Worm (Caenorhabditis elegans) whole organism, mixed stage, embryonic: ENCODE measurements around the gene bmy-1.
A peak's percentile ranks its signal among the peaks of the same experiment; 100 is the strongest.

ENCODE experiments used
- M03D4.4 ChIP-seq: sonication (generic microtip); optimal IDR thresholded peaks from 2 replicates; lab custom pipeline; 2017; ENCODE audit warnings: mild to moderate bottlenecking, missing genetic modification characterization, missing compliant biosample characterization
- bed-3 ChIP-seq: fragments of 200-800 bp; sonication (Bioruptor generic); optimal IDR thresholded peaks from 3 replicates; lab custom pipeline; 2018; ENCODE audit warnings: mild to moderate bottlenecking, missing genetic modification characterization, moderate library complexity, missing compliant biosample characterization
- blmp-1 ChIP-seq: fragments of 150-350 bp; optimal IDR thresholded peaks from 2 replicates; lab custom pipeline; 2014; ENCODE audit warnings: missing biosample characterization, missing genetic modification characterization
- ceh-43 ChIP-seq: fragments of 200-800 bp; sonication (Bioruptor generic); optimal IDR thresholded peaks from 2 replicates; lab custom pipeline; 2018; ENCODE audit warnings: mild to moderate bottlenecking, missing genetic modification characterization, moderate library complexity, missing compliant biosample characterization
- ceh-83 ChIP-seq: fragments of 200-800 bp; sonication (Bioruptor generic); optimal IDR thresholded peaks from 2 replicates; lab custom pipeline; 2018; ENCODE audit warnings: mild to moderate bottlenecking, missing genetic modification characterization, missing compliant biosample characterization
- ces-1 ChIP-seq: fragments of 150-350 bp; optimal IDR thresholded peaks from 2 replicates; lab custom pipeline; 2014; ENCODE audit warnings: missing biosample characterization, missing genetic modification reagents, missing genetic modification characterization
- cnd-1 ChIP-seq: fragments of 200-800 bp; sonication (Bioruptor generic); optimal IDR thresholded peaks from 2 replicates; lab custom pipeline; 2018; ENCODE audit warnings: mild to moderate bottlenecking, missing genetic modification characterization, missing compliant biosample characterization
- drap-1 ChIP-seq: fragments of 200-800 bp; sonication (Bioruptor generic); optimal IDR thresholded peaks from 3 replicates; lab custom pipeline; 2018; ENCODE audit warnings: mild to moderate bottlenecking, missing genetic modification characterization, missing compliant biosample characterization
- elt-1 ChIP-seq: sonication (generic microtip); optimal IDR thresholded peaks from 2 replicates; lab custom pipeline; 2017; ENCODE audit warnings: missing genetic modification characterization, mild to moderate bottlenecking, missing compliant biosample characterization, antibody characterized with exemption, moderate library complexity, borderline replicate concordance; ENCODE audit not compliant: insufficient read depth
- flh-1 ChIP-seq: fragments of 200-800 bp; sonication (Bioruptor generic); optimal IDR thresholded peaks from 2 replicates; lab custom pipeline; 2018; ENCODE audit warnings: mild to moderate bottlenecking, missing genetic modification characterization, moderate library complexity, missing compliant biosample characterization
- ham-2 ChIP-seq: fragments of 200-800 bp; sonication (Bioruptor generic); optimal IDR thresholded peaks from 2 replicates; lab custom pipeline; 2018; ENCODE audit warnings: mild to moderate bottlenecking, missing genetic modification characterization, missing compliant biosample characterization
- hlh-1 ChIP-seq: fragments of 150-350 bp; optimal IDR thresholded peaks from 2 replicates; lab custom pipeline; 2014; ENCODE audit warnings: missing biosample characterization, missing genetic modification reagents, missing genetic modification characterization
- lin-13 ChIP-seq: fragments of 150-350 bp; optimal IDR thresholded peaks from 2 replicates; lab custom pipeline; 2014; ENCODE audit warnings: missing biosample characterization, missing genetic modification characterization
- lin-32 ChIP-seq: fragments of 200-800 bp; sonication (Bioruptor generic); optimal IDR thresholded peaks from 2 replicates; lab custom pipeline; 2018; ENCODE audit warnings: mild to moderate bottlenecking, missing genetic modification characterization, missing compliant biosample characterization
- lsy-2 ChIP-seq: fragments of 150-350 bp; optimal IDR thresholded peaks from 2 replicates; lab custom pipeline; 2014; ENCODE audit warnings: missing biosample characterization, missing genetic modification characterization
- mep-1 ChIP-seq: fragments of 150-350 bp; optimal IDR thresholded peaks from 2 replicates; lab custom pipeline; 2017; ENCODE audit warnings: missing biosample characterization, missing genetic modification reagents, missing genetic modification characterization, inconsistent platforms
- mls-2 ChIP-seq: sonication (generic microtip); optimal IDR thresholded peaks from 2 replicates; lab custom pipeline; 2016; ENCODE audit warnings: mild to moderate bottlenecking, missing genetic modification characterization, moderate library complexity, missing compliant biosample characterization
- nhr-12 ChIP-seq: fragments of 150-350 bp; optimal IDR thresholded peaks from 2 replicates; lab custom pipeline; 2014; ENCODE audit warnings: missing biosample characterization, missing genetic modification characterization
- nhr-2 ChIP-seq: fragments of 150-350 bp; optimal IDR thresholded peaks from 2 replicates; lab custom pipeline; 2014; ENCODE audit warnings: missing biosample characterization, missing genetic modification characterization
- nhr-76 ChIP-seq: sonication (generic microtip); optimal IDR thresholded peaks from 2 replicates; lab custom pipeline; 2017; ENCODE audit warnings: missing biosample characterization, missing genetic modification characterization
- pha-4 ChIP-seq: fragments of 150-350 bp; optimal IDR thresholded peaks from 2 replicates; lab custom pipeline; 2018; ENCODE audit warnings: missing biosample characterization, missing genetic modification reagents, missing genetic modification characterization
- snpc-4 ChIP-seq: fragments of 150-350 bp; optimal IDR thresholded peaks from 2 replicates; lab custom pipeline; 2014; ENCODE audit warnings: missing biosample characterization, missing genetic modification characterization
- sptf-1 ChIP-seq: sonication (generic microtip); optimal IDR thresholded peaks from 2 replicates; lab custom pipeline; 2017; ENCODE audit warnings: mild to moderate bottlenecking, missing genetic modification characterization, moderate library complexity, missing compliant biosample characterization
- tbx-8 ChIP-seq: fragments of 200-800 bp; sonication (Bioruptor generic); optimal IDR thresholded peaks from 2 replicates; lab custom pipeline; 2018; ENCODE audit warnings: mild to moderate bottlenecking, missing genetic modification characterization, moderate library complexity, missing compliant biosample characterization
- unc-39 ChIP-seq: fragments of 150-350 bp; optimal IDR thresholded peaks from 2 replicates; lab custom pipeline; 2014; ENCODE audit warnings: missing biosample characterization, missing genetic modification characterization
- unc-62 ChIP-seq: fragments of 150-350 bp; optimal IDR thresholded peaks from 2 replicates; lab custom pipeline; 2014; ENCODE audit warnings: missing biosample characterization, missing genetic modification reagents, missing genetic modification characterization
- zip-8 ChIP-seq: fragments of 150-350 bp; optimal IDR thresholded peaks from 2 replicates; lab custom pipeline; 2014; ENCODE audit warnings: missing biosample characterization, missing genetic modification characterization
- ztf-11 ChIP-seq: fragments of 150-350 bp; optimal IDR thresholded peaks from 2 replicates; lab custom pipeline; 2014; ENCODE audit warnings: missing biosample characterization, missing genetic modification characterization

The bmy-1 gene

DNA sequence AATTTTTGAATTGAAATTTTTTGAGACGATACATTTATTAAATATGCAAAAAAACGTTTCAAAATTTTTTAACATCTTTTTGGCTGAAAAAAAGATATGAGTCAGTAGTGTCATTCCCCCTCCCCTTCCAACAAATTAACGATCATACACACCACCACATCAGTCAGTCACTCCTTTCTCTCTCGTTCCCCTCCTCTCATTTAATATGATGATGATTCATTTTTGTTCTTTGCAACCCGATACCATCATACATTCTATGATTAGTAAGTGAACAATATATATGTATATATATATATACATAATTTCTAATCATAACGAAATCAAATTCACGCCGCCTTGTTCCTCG, 21.0 kb upstream of the bmy-1 start:
- TF ChIP-seq unc-62 (GFP tag; lab: Kevin White, UChicago) (no peak), ham-2 (no peak), blmp-1 (tag; lab: Kevin White, UChicago) (no peak)

DNA sequence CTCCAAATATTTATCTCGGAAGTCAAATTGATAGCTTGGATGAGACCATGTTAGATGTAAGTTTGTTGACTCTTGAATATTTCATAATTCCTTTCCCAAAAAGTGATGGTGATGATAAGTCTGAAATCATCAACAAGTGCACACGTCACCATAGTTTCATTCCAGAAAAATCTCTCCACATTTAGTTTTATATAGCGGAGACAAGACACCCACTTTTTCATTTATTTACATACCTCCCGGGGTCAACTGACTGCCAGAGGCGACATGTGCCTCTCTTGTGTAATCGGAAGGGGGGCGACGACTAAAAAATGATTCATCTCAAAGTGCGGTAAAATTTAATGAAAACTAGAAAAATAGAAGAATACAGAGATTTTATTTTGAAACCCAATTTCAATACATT, 20.2 kb upstream of the bmy-1 start:
- TF ChIP-seq lin-32 (GFP tag; lab: Kevin White, UChicago) (no peak), drap-1 (GFP tag; lab: Kevin White, UChicago) (no peak), flh-1 (GFP tag; lab: Kevin White, UChicago) (no peak), elt-1 (tag; lab: Kevin White, UChicago) (no peak), ceh-83 (GFP tag; lab: Kevin White, UChicago) (no peak), blmp-1 (tag; lab: Kevin White, UChicago) (no peak), pha-4 (tag; lab: Kevin White, UChicago) (no peak), tbx-8 (GFP tag; lab: Kevin White, UChicago) (no peak), sptf-1 (tag; lab: Kevin White, UChicago) (no peak), hlh-1 (tag; lab: Kevin White, UChicago) (no peak), ham-2 (no peak), bed-3 (GFP tag; lab: Kevin White, UChicago) (no peak), nhr-76 (tag; lab: Kevin White, UChicago) (no peak)
- TF ChIP-seq, all 35 proteins: peak for 0

DNA sequence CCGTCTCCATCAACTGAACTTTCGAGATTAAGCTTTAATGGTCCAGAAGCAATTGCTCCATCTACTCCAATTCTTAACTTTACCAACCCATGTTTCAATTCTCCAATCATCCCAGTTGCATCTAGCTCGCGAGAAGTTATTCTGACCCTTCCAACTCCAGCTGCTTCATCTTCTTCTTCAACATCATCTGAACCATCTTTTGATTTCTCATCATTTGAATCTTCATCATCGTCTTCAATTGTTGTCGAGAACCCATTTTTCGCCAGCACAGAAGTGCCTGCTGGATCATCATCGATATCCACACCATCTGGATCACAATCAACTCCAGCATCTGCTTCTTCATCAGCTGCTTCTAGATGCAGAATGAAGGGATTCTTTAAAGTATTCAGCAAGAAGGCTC, 18.9 kb upstream of the bmy-1 start:
- TF ChIP-seq ceh-43, result no peak

DNA sequence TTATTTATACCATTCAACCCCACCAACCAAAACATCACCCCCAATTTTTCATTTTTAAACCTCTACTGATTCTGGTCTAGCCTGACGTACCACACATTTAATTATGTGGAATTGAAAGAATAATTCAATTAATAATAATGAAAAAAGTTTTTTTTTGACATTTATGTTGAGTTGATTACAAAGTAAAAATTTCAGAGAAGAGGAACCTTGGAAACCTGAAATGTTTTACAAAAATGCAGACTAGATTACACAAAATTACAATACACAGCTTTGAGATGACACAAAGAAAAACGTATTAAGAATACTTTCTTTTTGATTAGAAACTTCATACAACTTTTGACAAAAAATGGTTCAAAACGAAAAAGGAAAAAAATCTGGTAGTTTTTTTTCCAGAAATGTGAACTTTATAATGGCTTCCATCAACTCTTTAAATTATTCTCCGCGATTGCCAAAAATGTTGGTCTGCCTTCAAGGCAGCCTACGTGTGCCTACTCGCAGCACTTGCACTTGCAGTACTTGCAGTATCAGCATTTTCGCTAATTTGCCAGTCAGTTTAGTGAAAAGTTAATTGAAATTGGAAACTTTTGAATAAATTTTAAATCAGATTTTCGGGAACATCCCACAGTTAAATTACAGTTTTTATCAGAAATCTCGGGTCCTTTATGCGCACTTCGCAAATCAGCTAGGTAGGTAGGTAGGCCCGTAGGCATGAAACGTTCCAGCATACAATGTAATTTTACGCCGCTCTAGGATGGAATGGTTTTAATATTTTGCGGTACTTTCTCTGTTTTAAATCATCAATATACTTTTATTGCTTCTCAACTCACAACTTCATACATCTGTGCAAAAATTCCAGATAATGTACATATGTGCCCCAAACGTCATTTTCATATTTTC, 17.6 kb upstream of the bmy-1 start:
- no peak for TF ChIP-seq unc-39
- TF ChIP-seq M03D4.4 (tag; lab: Kevin White, UChicago), result no peak
- TF ChIP-seq ces-1, result peak; percentile 42
- TF ChIP-seq cnd-1 (tag; lab: Kevin White, UChicago), result no peak
- TF ChIP-seq drap-1 (GFP tag; lab: Kevin White, UChicago), result no peak
- TF ChIP-seq ztf-11 (tag; lab: Kevin White, UChicago), result no peak
- no peak for TF ChIP-seq unc-62 (GFP tag; lab: Kevin White, UChicago)
- TF ChIP-seq elt-1 (tag; lab: Kevin White, UChicago), result no peak

- TF ChIP-seq snpc-4 (tag; lab: Kevin White, UChicago) (no peak), nhr-12 (tag; lab: Kevin White, UChicago) (no peak), mls-2 (no peak), flh-1 (GFP tag; lab: Kevin White, UChicago) (no peak), ceh-83 (GFP tag; lab: Kevin White, UChicago) (no peak), ztf-11 (tag; lab: Kevin White, UChicago) (no peak), zip-8 (tag; lab: Kevin White, UChicago) (no peak), drap-1 (GFP tag; lab: Kevin White, UChicago) (no peak), ham-2 (no peak), lsy-2 (tag; lab: Kevin White, UChicago) (no peak), lin-13 (tag; lab: Kevin White, UChicago) (no peak), nhr-2 (tag; lab: Kevin White, UChicago) (no peak), mep-1 (tag; lab: Kevin White, UChicago) (no peak)
Measured at ce11 chrII:5341573-5341972, 16.9 kb upstream of the bmy-1 start.

- no peak for TF ChIP-seq pha-4 (tag; lab: Kevin White, UChicago)
Measured at ce11 chrII:5342412-5342811, 16.1 kb upstream of the bmy-1 start.
